Worm (Caenorhabditis elegans) whole organism, L3 larva: ENCODE measurements around the gene zmp-5.
"Not testable (repeated sequence)": the region's sequence is repeated elsewhere in the genome, so short reads cannot be mapped to it uniquely, and the experiment has no call there.

Source experiments
- aly-2 ChIP-seq: fragments of 150-350 bp; optimal IDR thresholded peaks from 2 replicates; lab custom pipeline; 2014; ENCODE audit warnings: missing biosample characterization, missing genetic modification characterization
- ama-1 ChIP-seq: fragments of 150-350 bp; optimal IDR thresholded peaks from 2 replicates; lab custom pipeline; 2018
- ceh-16 ChIP-seq: sonication (generic microtip); optimal IDR thresholded peaks from 2 replicates; lab custom pipeline; 2017; ENCODE audit warnings: missing biosample characterization, missing genetic modification characterization
- ceh-28 ChIP-seq: fragments of 150-350 bp; optimal IDR thresholded peaks from 2 replicates; lab custom pipeline; 2014; ENCODE audit warnings: missing biosample characterization, missing genetic modification reagents, missing genetic modification characterization
- ceh-82 ChIP-seq: fragments of 150-350 bp; optimal IDR thresholded peaks from 2 replicates; lab custom pipeline; 2014; ENCODE audit warnings: missing biosample characterization, missing genetic modification characterization
- ceh-9 ChIP-seq: sonication (generic microtip); optimal IDR thresholded peaks from 2 replicates; lab custom pipeline; 2018; ENCODE audit warnings: missing biosample characterization, missing genetic modification characterization
- daf-12 ChIP-seq: fragments of 150-350 bp; optimal IDR thresholded peaks from 2 replicates; lab custom pipeline; 2014; ENCODE audit warnings: missing biosample characterization, missing genetic modification reagents, missing genetic modification characterization
- egl-27 ChIP-seq: sonication (generic microtip); optimal IDR thresholded peaks from 4 replicates; lab custom pipeline; 2017; ENCODE audit warnings: missing biosample characterization, missing genetic modification reagents, missing genetic modification characterization
- egl-5 ChIP-seq: fragments of 150-350 bp; optimal IDR thresholded peaks from 2 replicates; lab custom pipeline; 2017; ENCODE audit warnings: missing biosample characterization, missing genetic modification reagents, missing genetic modification characterization, inconsistent platforms
- elt-1 ChIP-seq: fragments of 150-350 bp; optimal IDR thresholded peaks from 2 replicates; lab custom pipeline; 2014; ENCODE audit warnings: missing biosample characterization, missing genetic modification characterization
- elt-3 ChIP-seq, 3 experiments: fragments of 150-350 bp in 1 of 3; sonication (generic microtip) in 2 of 3; optimal IDR thresholded peaks; 2 replicates in 2 of 3; 4 replicates in 1 of 3; lab custom pipeline; 2014 to 2017; ENCODE audit warnings: missing biosample characterization in 3 of 3, missing genetic modification characterization in 3 of 3
- fkh-10 ChIP-seq: sonication (generic microtip); optimal IDR thresholded peaks from 2 replicates; lab custom pipeline; 2017; ENCODE audit warnings: missing biosample characterization, missing genetic modification reagents, missing genetic modification characterization
- fkh-2 ChIP-seq: fragments of 150-350 bp; optimal IDR thresholded peaks from 2 replicates; lab custom pipeline; 2014; ENCODE audit warnings: missing biosample characterization, missing genetic modification reagents, missing genetic modification characterization
- hmg-11 ChIP-seq: sonication (generic microtip); optimal IDR thresholded peaks from 2 replicates; lab custom pipeline; 2016; ENCODE audit warnings: missing genetic modification characterization, missing compliant biosample characterization
- jun-1 ChIP-seq: fragments of 150-350 bp; optimal IDR thresholded peaks from 2 replicates; lab custom pipeline; 2014; ENCODE audit warnings: missing biosample characterization, missing genetic modification reagents, missing genetic modification characterization
- lin-15B ChIP-seq: fragments of 150-350 bp; optimal IDR thresholded peaks from 2 replicates; lab custom pipeline; 2014; ENCODE audit warnings: missing biosample characterization, missing genetic modification characterization
- lin-39 ChIP-seq: fragments of 150-350 bp; optimal IDR thresholded peaks from 2 replicates; lab custom pipeline; 2018; ENCODE audit warnings: missing biosample characterization, missing genetic modification reagents, missing genetic modification characterization
- lsy-12 ChIP-seq: sonication (generic microtip); optimal IDR thresholded peaks from 2 replicates; lab custom pipeline; 2016; ENCODE audit warnings: mild to moderate bottlenecking, missing genetic modification characterization, missing compliant biosample characterization
- nfya-1 ChIP-seq: sonication (generic microtip); optimal IDR thresholded peaks from 2 replicates; lab custom pipeline; 2017; ENCODE audit warnings: missing genetic modification characterization, mild to moderate bottlenecking, missing compliant biosample characterization, antibody characterized with exemption, moderate library complexity; ENCODE audit not compliant: insufficient read depth
- nhr-11 ChIP-seq: fragments of 150-350 bp; optimal IDR thresholded peaks from 2 replicates; lab custom pipeline; 2014; ENCODE audit warnings: missing biosample characterization, missing genetic modification characterization
- nhr-12 ChIP-seq: fragments of 150-350 bp; optimal IDR thresholded peaks from 2 replicates; lab custom pipeline; 2014; ENCODE audit warnings: missing biosample characterization, missing genetic modification characterization
- nhr-23 ChIP-seq: fragments of 150-350 bp; optimal IDR thresholded peaks from 2 replicates; lab custom pipeline; 2014; ENCODE audit warnings: missing biosample characterization, missing genetic modification reagents, missing genetic modification characterization
- nhr-237 ChIP-seq: fragments of 150-350 bp; optimal IDR thresholded peaks from 2 replicates; lab custom pipeline; 2014; ENCODE audit warnings: missing biosample characterization, missing genetic modification characterization
- nhr-28 ChIP-seq: fragments of 150-350 bp; optimal IDR thresholded peaks from 2 replicates; lab custom pipeline; 2014; ENCODE audit warnings: missing biosample characterization, missing genetic modification characterization
- nhr-67 ChIP-seq: fragments of 150-350 bp; optimal IDR thresholded peaks from 2 replicates; lab custom pipeline; 2014; ENCODE audit warnings: missing biosample characterization, missing genetic modification characterization
- pha-4 ChIP-seq: fragments of 150-350 bp; optimal IDR thresholded peaks from 2 replicates; lab custom pipeline; 2014; ENCODE audit warnings: missing biosample characterization, missing genetic modification reagents, missing genetic modification characterization
- pqm-1 ChIP-seq: fragments of 150-350 bp; optimal IDR thresholded peaks from 2 replicates; lab custom pipeline; 2017; ENCODE audit warnings: missing biosample characterization, missing genetic modification characterization, inconsistent platforms
- sea-2 ChIP-seq: fragments of 150-350 bp; sonication (generic microtip); optimal IDR thresholded peaks from 4 replicates; lab custom pipeline; 2014; ENCODE audit warnings: missing biosample characterization, missing genetic modification reagents, missing genetic modification characterization
- skn-1 ChIP-seq: fragments of 150-350 bp; optimal IDR thresholded peaks from 2 replicates; lab custom pipeline; 2014; ENCODE audit warnings: missing biosample characterization, missing genetic modification characterization
- tbx-2 ChIP-seq: sonication (generic microtip); optimal IDR thresholded peaks from 2 replicates; lab custom pipeline; 2016; ENCODE audit warnings: mild to moderate bottlenecking, missing genetic modification characterization, missing compliant biosample characterization
- unc-39 ChIP-seq: sonication (generic microtip); optimal IDR thresholded peaks from 4 replicates; lab custom pipeline; 2017; ENCODE audit warnings: missing biosample characterization, missing genetic modification characterization
- unc-62 ChIP-seq: fragments of 150-350 bp; sonication (generic microtip); optimal IDR thresholded peaks from 4 replicates; lab custom pipeline; 2014; ENCODE audit warnings: missing biosample characterization, missing genetic modification reagents, missing genetic modification characterization
- zag-1 ChIP-seq: fragments of 150-350 bp; optimal IDR thresholded peaks from 2 replicates; lab custom pipeline; 2014; ENCODE audit warnings: missing biosample characterization, missing genetic modification characterization
- ztf-11 ChIP-seq: fragments of 150-350 bp; optimal IDR thresholded peaks from 2 replicates; lab custom pipeline; 2014; ENCODE audit warnings: missing biosample characterization, missing genetic modification characterization
- ztf-4 ChIP-seq: fragments of 150-350 bp; optimal IDR thresholded peaks from 2 replicates; lab custom pipeline; 2014; ENCODE audit warnings: missing biosample characterization, missing genetic modification characterization

The zmp-5 gene

DNA sequence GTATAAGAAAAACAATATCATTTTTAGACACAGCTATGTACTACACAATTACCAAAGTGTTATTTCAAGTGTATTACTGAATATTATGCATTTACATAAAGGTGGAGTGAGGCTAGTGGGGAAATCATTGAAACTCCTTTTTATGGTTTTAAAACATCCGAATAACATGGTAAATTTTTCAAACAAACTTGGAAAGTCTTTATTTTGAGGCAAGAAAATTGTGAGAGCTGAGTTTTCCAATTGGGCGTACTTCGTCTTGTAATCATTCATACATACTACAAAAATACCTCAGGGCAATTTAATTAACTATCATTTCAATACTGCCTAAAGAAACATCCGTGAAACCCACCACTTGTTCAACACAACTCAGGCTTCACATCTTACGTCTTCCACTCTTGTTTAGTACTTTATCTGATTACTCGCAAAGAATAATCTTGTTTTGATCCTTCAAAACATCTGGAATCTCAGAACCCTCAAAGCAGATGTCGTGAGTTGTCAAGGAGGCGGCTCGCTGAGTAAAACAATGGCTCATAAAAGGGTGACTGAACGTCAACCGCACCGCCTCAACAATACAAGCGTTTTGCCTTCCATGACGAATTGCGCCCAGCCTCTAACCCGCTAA lies at the start of gene zmp-5:
Gene zmp-5, plus strand, starts transcription at position 572 of the 622 bp plus-strand sequence.
- no peak for TF ChIP-seq ceh-82 (tag; lab: Kevin White, UChicago)
- TF ChIP-seq unc-39 = no peak
- TF ChIP-seq skn-1 = no peak
- no peak for TF ChIP-seq aly-2 (tag; lab: Kevin White, UChicago)
- no peak for TF ChIP-seq zag-1 (tag; lab: Kevin White, UChicago)
- TF ChIP-seq nhr-28 = no peak
- TF ChIP-seq nhr-12 (tag; lab: Kevin White, UChicago) = no peak
- no peak for TF ChIP-seq nhr-11
- TF ChIP-seq elt-1 (tag; lab: Kevin White, UChicago) = no peak
- no peak for TF ChIP-seq nfya-1 (tag; lab: Kevin White, UChicago)
- no peak for TF ChIP-seq nhr-23 (tag; lab: Kevin White, UChicago)
- TF ChIP-seq egl-27 = no peak
- TF ChIP-seq, all 47 proteins: peak for 0

DNA sequence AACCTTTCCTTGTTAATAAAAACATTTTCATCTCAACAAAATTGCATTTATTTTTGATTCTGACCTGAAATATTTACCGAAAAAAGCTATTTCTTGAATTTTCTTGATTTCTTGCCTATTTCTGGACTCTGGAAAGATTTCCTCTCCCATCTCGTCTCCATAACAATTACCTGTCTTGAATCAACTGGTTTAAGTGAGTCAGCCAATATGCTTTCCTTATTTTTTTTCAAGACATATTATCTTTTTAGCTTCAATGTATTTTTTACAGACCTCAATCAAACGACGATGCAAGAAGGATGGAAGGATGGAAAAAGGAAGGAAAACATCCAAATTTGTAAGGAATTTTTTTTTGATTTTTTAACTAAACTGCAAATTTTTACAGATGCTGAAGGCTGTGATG lies 44.3 kb upstream of the zmp-5 start:
- TF ChIP-seq lin-39 (tag; lab: Kevin White, UChicago) (no peak), unc-62 (GFP tag; lab: Kevin White, UChicago) (no peak), unc-39 (no peak), pha-4 (tag; lab: Kevin White, UChicago) (no peak), nhr-67 (no peak), ceh-9 (tag; lab: Kevin White, UChicago) (no peak), fkh-10 (GFP tag; lab: Kevin White, UChicago) (no peak), nfya-1 (tag; lab: Kevin White, UChicago) (no peak), ceh-82 (tag; lab: Kevin White, UChicago) (no peak), lin-15B (no peak), lsy-12 (tag; lab: Kevin White, UChicago) (no peak), elt-1 (tag; lab: Kevin White, UChicago) (no peak), ztf-4 (tag; lab: Kevin White, UChicago) (no peak), jun-1 (no peak), elt-3 (tag; optimal IDR thresholded peaks at IDR 0.05; lab: Kevin White, UChicago) (no peak), ztf-11 (tag; lab: Kevin White, UChicago) (no peak)

DNA sequence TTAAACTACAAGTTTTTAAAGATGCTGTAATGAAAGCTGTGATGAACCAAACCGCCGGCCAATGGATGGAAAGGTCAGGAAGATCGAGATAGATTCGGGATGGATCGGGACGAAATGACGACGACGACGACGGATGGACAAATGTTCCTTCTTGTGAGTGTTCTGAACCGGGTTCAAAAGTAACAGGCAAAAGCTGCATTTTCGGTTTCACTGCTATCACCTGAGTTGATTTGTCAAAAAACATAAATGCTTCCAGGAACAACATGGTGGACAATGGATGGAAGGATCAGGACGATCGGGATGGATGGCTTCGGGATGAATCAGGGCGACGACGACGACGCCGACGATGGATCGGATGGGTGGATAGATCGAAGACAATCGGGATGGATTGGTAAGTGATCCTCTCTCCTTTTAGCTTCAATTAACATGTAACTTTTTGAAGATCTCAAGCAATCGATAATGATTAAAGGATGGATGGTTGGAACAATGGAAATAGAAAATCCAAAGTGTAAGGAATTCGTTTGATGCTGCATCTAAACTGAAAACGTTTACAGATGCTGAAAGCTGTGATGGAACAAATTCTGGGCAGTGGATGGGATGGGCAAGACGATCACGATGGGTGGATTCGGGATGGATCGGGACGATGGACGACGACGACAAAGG lies 43.5 kb upstream of the zmp-5 start, which contains the start of the genes T24D5.6 and R09A8.9:
Gene T24D5.6, plus strand, starts transcription at position 301 of the 663 bp plus-strand sequence.
Gene R09A8.9, plus strand, starts transcription at position 613 of the 663 bp plus-strand sequence.
- TF ChIP-seq nhr-11 = no peak
- TF ChIP-seq nhr-237 = no peak
- no peak for TF ChIP-seq lin-15B
- TF ChIP-seq skn-1 = no peak

DNA sequence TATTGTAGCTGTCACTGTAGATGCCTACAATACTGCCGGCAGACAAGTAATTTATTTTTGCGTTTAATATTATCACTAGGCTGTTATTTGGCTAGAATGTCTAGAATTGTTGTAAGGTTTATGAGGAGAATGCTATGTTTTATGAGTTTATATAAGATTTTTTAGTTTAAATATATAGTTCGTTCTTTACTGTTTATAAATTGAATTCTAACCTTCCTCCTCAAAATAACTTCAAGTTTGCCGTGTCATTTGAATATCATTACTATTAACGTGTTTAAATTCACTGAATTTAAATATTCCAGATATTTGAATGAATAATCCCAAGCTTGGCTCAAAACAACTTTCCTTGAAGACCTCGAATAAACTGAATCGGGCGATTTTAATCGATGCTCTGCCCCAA lies 33.5 kb upstream of the zmp-5 start, which contains the start of gene R09A8.1:
Gene R09A8.1, plus strand, starts transcription at position 301 of the 400 bp plus-strand sequence.
- not testable (repeated sequence) for TF ChIP-seq nhr-67; hmg-11 (tag; lab: Kevin White, UChicago); jun-1
- TF ChIP-seq, all 47 proteins: peak for 0; not testable (repeated sequence) for 47

DNA sequence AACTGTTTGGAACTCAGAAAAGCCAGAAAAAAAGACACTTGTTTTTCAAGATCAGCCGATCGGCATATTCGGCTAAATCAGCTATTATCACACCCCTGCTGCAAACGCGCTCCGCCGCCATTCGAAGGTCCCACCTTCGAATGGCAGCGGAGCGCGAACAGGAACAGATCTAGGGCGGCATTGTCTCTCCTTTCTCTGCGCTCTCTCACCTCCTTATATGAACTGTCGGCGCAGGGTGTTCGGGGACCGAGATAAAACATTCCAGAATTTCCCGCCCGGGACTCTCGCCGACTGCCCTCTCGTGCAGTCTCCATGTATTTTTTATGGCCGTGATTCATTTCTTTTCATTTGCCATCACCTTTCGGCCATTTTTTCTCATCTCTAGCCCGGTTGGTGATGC lies 28.5 kb upstream of the zmp-5 start:
- TF ChIP-seq hmg-11 (tag; lab: Kevin White, UChicago) = no peak
- TF ChIP-seq sea-2 = no peak
- no peak for TF ChIP-seq lin-15B
- no peak for TF ChIP-seq daf-12 (tag; lab: Kevin White, UChicago)
- no peak for TF ChIP-seq ceh-9 (tag; lab: Kevin White, UChicago)
- no peak for TF ChIP-seq fkh-2 (tag; lab: Kevin White, UChicago)
- TF ChIP-seq ztf-4 (tag; lab: Kevin White, UChicago) = no peak
- TF ChIP-seq fkh-10 (GFP tag; lab: Kevin White, UChicago) = no peak
- no peak for TF ChIP-seq nhr-67
- no peak for TF ChIP-seq elt-1 (tag; lab: Kevin White, UChicago)
- TF ChIP-seq pqm-1 (tag; lab: Kevin White, UChicago) = no peak
- no peak for TF ChIP-seq tbx-2 (tag; lab: Kevin White, UChicago)
- TF ChIP-seq egl-5 (tag; lab: Kevin White, UChicago) = no peak
- no peak for TF ChIP-seq ceh-16 (tag; lab: Kevin White, UChicago)
- TF ChIP-seq skn-1 = no peak
- no peak for TF ChIP-seq ama-1 (lab: Kevin White, UChicago)
- no peak for TF ChIP-seq zag-1 (tag; lab: Kevin White, UChicago)
- TF ChIP-seq egl-27 = no peak
- TF ChIP-seq ceh-28 (tag; lab: Kevin White, UChicago) = no peak
- TF ChIP-seq unc-39 = no peak
